Fruit fly (Drosophila melanogaster) whole organism, embryonic: ENCODE results near the gene Dic61B.

Experiments used
- Antp ChIP-seq: fragments of 200-800 bp; sonication (Bioruptor generic); optimal IDR thresholded peaks from 3 replicates; lab custom pipeline; 2016; ENCODE audit warnings: missing biosample characterization, missing genetic modification characterization
- Atf-2 ChIP-seq: fragments of 200-800 bp; sonication (Bioruptor generic); optimal IDR thresholded peaks from 2 replicates; lab custom pipeline; 2016; ENCODE audit warnings: missing biosample characterization, missing genetic modification characterization
- Bgb ChIP-seq: fragments of 200-800 bp; sonication (Bioruptor generic); IDR thresholded peaks from 2 replicates; pipeline ENCODE4 v1.3.6; 2022; ENCODE audit warnings: missing biosample characterization, missing genetic modification characterization; ENCODE audit not compliant: partially characterized antibody
- CG12299 ChIP-seq: fragments of 200-800 bp; sonication (Bioruptor generic); optimal IDR thresholded peaks from 2 replicates; lab custom pipeline; 2018; ENCODE audit warnings: missing biosample characterization, mild to moderate bottlenecking, missing genetic modification characterization
- CG13894 ChIP-seq: fragments of 200-800 bp; sonication (Bioruptor generic); optimal IDR thresholded peaks from 3 replicates; lab custom pipeline; 2018; ENCODE audit warnings: missing biosample characterization, mild to moderate bottlenecking, missing genetic modification characterization, moderate library complexity
- CG1529 ChIP-seq: fragments of 200-800 bp; sonication (Bioruptor generic); optimal IDR thresholded peaks from 3 replicates; lab custom pipeline; 2018; ENCODE audit warnings: missing biosample characterization, missing genetic modification characterization
- CG16813 ChIP-seq: fragments of 200-800 bp; sonication (Bioruptor generic); IDR thresholded peaks from 3 replicates; pipeline ENCODE4 v1.3.6; 2022; ENCODE audit warnings: missing biosample characterization, missing genetic modification characterization; ENCODE audit not compliant: partially characterized antibody
- CG2678 ChIP-seq: fragments of 200-800 bp; sonication (Bioruptor generic); optimal IDR thresholded peaks from 3 replicates; lab custom pipeline; 2019; ENCODE audit warnings: missing biosample characterization, mild to moderate bottlenecking, missing genetic modification characterization, moderate library complexity
- CG3726 ChIP-seq: fragments of 200-800 bp; sonication (Bioruptor generic); IDR thresholded peaks from 3 replicates; pipeline ENCODE4, ENCODE4 v1.3.6; 2022; ENCODE audit warnings: missing biosample characterization, missing genetic modification characterization
- CG6175 ChIP-seq: fragments of 200-800 bp; sonication (Bioruptor generic); IDR thresholded peaks from 3 replicates; pipeline ENCODE4 v1.3.6; 2022; ENCODE audit warnings: missing biosample characterization, missing genetic modification characterization
- CG6765 ChIP-seq: fragments of 200-800 bp; sonication (Bioruptor generic); optimal IDR thresholded peaks from 3 replicates; lab custom pipeline; 2017; ENCODE audit warnings: missing biosample characterization, mild to moderate bottlenecking, missing genetic modification characterization
- CG6791 ChIP-seq: fragments of 200-800 bp; sonication (Bioruptor generic); IDR thresholded peaks from 3 replicates; pipeline ENCODE4 v1.3.6; 2022; ENCODE audit warnings: missing biosample characterization, missing genetic modification characterization; ENCODE audit not compliant: partially characterized antibody
- CG6813 ChIP-seq: fragments of 200-800 bp; sonication (Bioruptor generic); optimal IDR thresholded peaks from 2 replicates; lab custom pipeline; 2017; ENCODE audit warnings: missing biosample characterization, missing genetic modification characterization, mild to moderate bottlenecking, moderate library complexity, missing genetic modification reagents
- CG6854 ChIP-seq: fragments of 200-800 bp; sonication (Bioruptor generic); optimal IDR thresholded peaks from 3 replicates; lab custom pipeline; 2017; ENCODE audit warnings: missing biosample characterization, mild to moderate bottlenecking, missing genetic modification characterization
- CG8089 ChIP-seq: fragments of 200-800 bp; sonication (Bioruptor generic); optimal IDR thresholded peaks from 3 replicates; lab custom pipeline; 2016; ENCODE audit warnings: missing biosample characterization, missing genetic modification characterization
- CG8281 ChIP-seq: fragments of 200-800 bp; sonication (Bioruptor generic); optimal IDR thresholded peaks from 2 replicates; lab custom pipeline; 2018; ENCODE audit warnings: missing biosample characterization, mild to moderate bottlenecking, missing genetic modification characterization, moderate library complexity
- CG9437 ChIP-seq: fragments of 200-800 bp; sonication (Bioruptor generic); optimal IDR thresholded peaks from 2 replicates; lab custom pipeline; 2018; ENCODE audit warnings: missing biosample characterization, mild to moderate bottlenecking, missing genetic modification characterization
- CkIIα-i1 ChIP-seq: fragments of 200-800 bp; sonication (Bioruptor generic); IDR thresholded peaks from 2 replicates; pipeline ENCODE4 v1.3.6; 2022; ENCODE audit warnings: missing biosample characterization, missing genetic modification characterization
- CoRest ChIP-seq: fragments of 200-800 bp; sonication (Bioruptor generic); optimal IDR thresholded peaks from 3 replicates; lab custom pipeline; 2018; ENCODE audit warnings: missing biosample characterization, mild to moderate bottlenecking, missing genetic modification characterization, moderate library complexity
- Dad ChIP-seq: fragments of 200-800 bp; sonication (Bioruptor generic); optimal IDR thresholded peaks from 3 replicates; lab custom pipeline; 2016; ENCODE audit warnings: missing biosample characterization, missing genetic modification characterization
- Deaf1 ChIP-seq: fragments of 200-800 bp; optimal IDR thresholded peaks from 3 replicates; lab custom pipeline; 2019; ENCODE audit warnings: missing biosample characterization, mild to moderate bottlenecking, missing genetic modification characterization, moderate library complexity
- Eip74EF ChIP-seq, 2 experiments: fragments of 200-800 bp in 1 of 2; fragments of >200 bp in 1 of 2; sonication (Bioruptor generic) in 1 of 2; optimal IDR thresholded peaks; 2 replicates each; lab custom pipeline; 2017 to 2019; ENCODE audit warnings: missing biosample characterization in 2 of 2, missing genetic modification characterization in 2 of 2, mild to moderate bottlenecking in 1 of 2, moderate library complexity in 1 of 2
- Elba2 ChIP-seq: fragments of 200-800 bp; sonication (Bioruptor generic); optimal IDR thresholded peaks from 3 replicates; lab custom pipeline; 2016; ENCODE audit warnings: missing biosample characterization, missing genetic modification characterization
- Ets65A ChIP-seq: fragments of 200-800 bp; sonication (Bioruptor generic); peaks from one replicate; lab custom pipeline; 2016; ENCODE audit warnings: missing biosample characterization, missing genetic modification characterization
- H15 ChIP-seq: fragments of 200-800 bp; sonication (Bioruptor generic); IDR thresholded peaks from 3 replicates; pipeline ENCODE4 v1.3.6; 2022; ENCODE audit warnings: missing biosample characterization, missing genetic modification characterization
- Hand ChIP-seq: fragments of 200-800 bp; sonication (Bioruptor generic); optimal IDR thresholded peaks from 2 replicates; lab custom pipeline; 2017; ENCODE audit warnings: mild to moderate bottlenecking, missing biosample characterization, missing genetic modification reagents, missing genetic modification characterization
- Hmx ChIP-seq: fragments of 200-800 bp; sonication (Bioruptor generic); optimal IDR thresholded peaks from 2 replicates; lab custom pipeline; 2016; ENCODE audit warnings: missing biosample characterization, missing genetic modification characterization
- Nf-YC ChIP-seq: fragments of 200-800 bp; optimal IDR thresholded peaks from 3 replicates; lab custom pipeline; 2019; ENCODE audit warnings: missing biosample characterization, mild to moderate bottlenecking, missing genetic modification characterization, moderate library complexity
- Sox102F ChIP-seq: fragments of 200-800 bp; sonication (Bioruptor generic); optimal IDR thresholded peaks from 2 replicates; lab custom pipeline; 2018; ENCODE audit warnings: missing biosample characterization, mild to moderate bottlenecking, missing genetic modification characterization, moderate library complexity
- YL-1 ChIP-seq: fragments of 200-800 bp; sonication (Bioruptor generic); optimal IDR thresholded peaks from 3 replicates; lab custom pipeline; 2017; ENCODE audit warnings: missing biosample characterization, mild to moderate bottlenecking, missing genetic modification characterization
- ab ChIP-seq: fragments of 200-800 bp; sonication (Bioruptor generic); optimal IDR thresholded peaks from 2 replicates; lab custom pipeline; 2016; ENCODE audit warnings: missing biosample characterization, missing genetic modification characterization
- chn ChIP-seq: fragments of 200-800 bp; sonication (Bioruptor generic); optimal IDR thresholded peaks from 2 replicates; lab custom pipeline; 2016; ENCODE audit warnings: missing biosample characterization, missing genetic modification characterization
- dmrt11E ChIP-seq: fragments of 200-800 bp; sonication (Bioruptor generic); optimal IDR thresholded peaks from 3 replicates; lab custom pipeline; 2018; ENCODE audit warnings: missing biosample characterization, mild to moderate bottlenecking, missing genetic modification characterization, moderate library complexity
- dysf ChIP-seq: fragments of 200-800 bp; sonication (Bioruptor generic); IDR thresholded peaks from 3 replicates; pipeline ENCODE4 v1.3.6; 2022; ENCODE audit warnings: missing biosample characterization, missing genetic modification characterization
- exex ChIP-seq: fragments of 200-800 bp; sonication (Bioruptor generic); optimal IDR thresholded peaks from 4 replicates; lab custom pipeline; 2018; ENCODE audit warnings: missing biosample characterization, mild to moderate bottlenecking, missing genetic modification characterization, moderate library complexity
- fu2 ChIP-seq: fragments of 200-800 bp; sonication (Bioruptor generic); optimal IDR thresholded peaks from 2 replicates; lab custom pipeline; 2016; ENCODE audit warnings: missing biosample characterization, missing genetic modification characterization
- insv ChIP-seq, 2 experiments: fragments of 200-800 bp; sonication (Bioruptor generic); optimal IDR thresholded peaks; 3 replicates each; lab custom pipeline; 2016 to 2018; ENCODE audit warnings: missing biosample characterization in 2 of 2, missing genetic modification characterization in 2 of 2
- kay ChIP-seq: fragments of 200-800 bp; sonication (Bioruptor generic); optimal IDR thresholded peaks from 2 replicates; lab custom pipeline; 2016; ENCODE audit warnings: missing biosample characterization, missing genetic modification characterization
- ken ChIP-seq: fragments of 200-800 bp; sonication (Bioruptor generic); IDR thresholded peaks from 3 replicates; pipeline ENCODE4 v1.3.6; 2022; ENCODE audit warnings: missing biosample characterization, missing genetic modification characterization
- kni ChIP-seq: fragments of 200-800 bp; sonication (Bioruptor generic); optimal IDR thresholded peaks from 3 replicates; lab custom pipeline; 2017; ENCODE audit warnings: mild to moderate bottlenecking, missing biosample characterization, missing genetic modification reagents, missing genetic modification characterization
- nom ChIP-seq: fragments of 200-800 bp; sonication (Bioruptor generic); optimal IDR thresholded peaks from 2 replicates; lab custom pipeline; 2017; ENCODE audit warnings: missing biosample characterization, missing genetic modification characterization, mild to moderate bottlenecking, moderate library complexity, missing genetic modification reagents
- pan ChIP-seq, 4 experiments: fragments of >200 bp in 3 of 4; fragments of 200-800 bp in 1 of 4; sonication (Bioruptor generic) in 1 of 4; optimal IDR thresholded peaks in 3 of 4; IDR thresholded peaks in 1 of 4; 2 replicates each; pipeline versions ENCODE4 v1.3.6 to Lab custom; 2017 to 2022; ENCODE audit warnings: missing biosample characterization in 2 of 4, missing genetic modification characterization in 2 of 4, mixed read lengths in 1 of 4
- peb ChIP-seq: fragments of 200-800 bp; sonication (Bioruptor generic); IDR thresholded peaks from 2 replicates; pipeline ENCODE4 v1.3.6; 2022; ENCODE audit warnings: missing biosample characterization, missing genetic modification characterization
- phol ChIP-seq: fragments of 200-800 bp; sonication (Bioruptor generic); optimal IDR thresholded peaks from 3 replicates; lab custom pipeline; 2018; ENCODE audit warnings: missing biosample characterization, mild to moderate bottlenecking, missing genetic modification characterization, moderate library complexity
- pita ChIP-seq: fragments of 200-800 bp; sonication (Bioruptor generic); optimal IDR thresholded peaks from 2 replicates; lab custom pipeline; 2017; ENCODE audit warnings: missing biosample characterization, mild to moderate bottlenecking, missing genetic modification characterization
- pum ChIP-seq: fragments of 200-800 bp; sonication (Bioruptor generic); optimal IDR thresholded peaks from 2 replicates; lab custom pipeline; 2016; ENCODE audit warnings: missing biosample characterization, missing genetic modification characterization
- ro ChIP-seq: fragments of 200-800 bp; sonication (Bioruptor generic); IDR thresholded peaks from 2 replicates; pipeline ENCODE4 v1.3.6; 2022; ENCODE audit warnings: missing biosample characterization, missing genetic modification characterization
- stwl ChIP-seq: fragments of 200-800 bp; sonication (Bioruptor generic); optimal IDR thresholded peaks from 3 replicates; lab custom pipeline; 2018; ENCODE audit warnings: missing biosample characterization, mild to moderate bottlenecking, missing genetic modification characterization, moderate library complexity
- zfh1 ChIP-seq: fragments of 200-800 bp; sonication (Bioruptor generic); IDR thresholded peaks from 3 replicates; pipeline ENCODE4 v1.3.6; 2022; ENCODE audit warnings: missing biosample characterization, missing genetic modification characterization

The Dic61B gene

DNA sequence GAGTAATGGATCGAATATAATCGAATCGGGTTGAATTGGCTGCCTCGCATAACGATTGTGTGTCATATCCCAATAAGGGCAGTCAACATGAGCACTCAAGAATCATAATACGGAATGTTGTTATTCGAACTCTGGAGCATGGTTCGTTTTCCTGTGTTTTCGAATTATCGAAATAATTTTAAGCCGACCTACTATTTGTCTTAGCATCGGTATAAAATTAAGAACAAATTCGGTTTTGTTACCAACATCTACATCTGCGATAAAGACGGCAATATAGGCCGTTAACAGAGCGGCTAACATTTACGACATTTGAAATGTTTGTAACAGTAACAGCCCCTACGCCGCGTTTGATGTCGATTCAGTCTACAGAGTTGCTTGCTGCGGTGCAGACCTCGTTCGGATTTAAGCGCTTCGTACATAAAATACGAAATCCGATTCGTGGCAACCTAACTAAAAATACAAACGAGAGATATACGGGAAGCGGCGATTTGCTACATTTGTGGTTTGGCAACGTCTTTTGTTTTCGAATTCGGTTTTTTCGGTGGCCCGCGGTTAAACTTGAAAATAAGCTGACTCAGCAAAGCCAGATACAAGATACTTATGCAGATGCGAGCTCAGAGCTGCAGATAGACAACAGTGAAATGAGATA, 8.2 kb upstream of the Dic61B start (continued):
- TF ChIP-seq nom (GFP tag; lab: Kevin White, UChicago) (peak; percentile 17), CG6765 (GFP tag; lab: Kevin White, UChicago) (peak; percentile 7), CG3726 (GFP tag; lab: Robert Waterston, UW) (no peak), Hand (GFP tag; lab: Kevin White, UChicago) (peak; percentile 23), pita (GFP tag; lab: Kevin White, UChicago) (no peak), Sox102F (no peak), CG6854 (no peak), CG16813 (GFP tag; lab: Robert Waterston, UW) (no peak), peb (GFP tag; lab: Robert Waterston, UW) (no peak), ken (GFP tag; lab: Robert Waterston, UW) (peak; percentile 14; the same call in 1 of the 3 replicates), Atf-2 (GFP tag; lab: Kevin White, UChicago) (no peak), H15 (GFP tag; lab: Robert Waterston, UW) (no peak), CkIIα-i1 (GFP tag; lab: Robert Waterston, UW) (no peak), kni (GFP tag; lab: Kevin White, UChicago) (peak; percentile 48), insv (GFP tag; optimal IDR thresholded peaks at IDR 0.05; lab: Kevin White, UChicago) (peak in 1 of 2 experiments; percentile 46), stwl (tag; lab: Kevin White, UChicago) (peak; percentile 27), zfh1 (GFP tag; lab: Robert Waterston, UW) (no peak), Elba2 (GFP tag; lab: Kevin White, UChicago) (no peak), CG13894 (tag; lab: Kevin White, UChicago) (peak; percentile 79), CG2678 (tag; lab: Kevin White, UChicago) (peak; percentile 40), CG6175 (GFP tag; lab: Robert Waterston, UW) (no peak; the same call in 2 of the 3 replicates), kay (no peak), chn (GFP tag; lab: Kevin White, UChicago) (no peak), pan (optimal IDR thresholded peaks at IDR 0.05; lab: Kevin White, UChicago) (no peak), pan (GFP tag; optimal IDR thresholded peaks at IDR 0.05 in 1 of 2, IDR thresholded peaks at IDR 0.05 in 1 of 2) (peak in 1 of 2 experiments; percentile 62), Deaf1 (tag; lab: Kevin White, UChicago) (peak; percentile 91), CG9437 (GFP tag; lab: Kevin White, UChicago) (no peak), ab (GFP tag; lab: Kevin White, UChicago) (no peak), exex (tag; lab: Kevin White, UChicago) (peak; percentile 27), CG6813 (no peak), Bgb (GFP tag; lab: Robert Waterston, UW) (peak; percentile 66), Hmx (no peak), Eip74EF (GFP tag; optimal IDR thresholded peaks at IDR 0.05; lab: Kevin White, UChicago) (peak in 1 of 2 experiments; percentile 41), Dad (GFP tag; lab: Kevin White, UChicago) (no peak), Nf-YC (peak; percentile 44), CG12299 (tag; lab: Kevin White, UChicago) (peak; percentile 35), dysf (GFP tag; lab: Robert Waterston, UW) (no peak), YL-1 (GFP tag; lab: Kevin White, UChicago) (no peak), Ets65A (GFP tag; lab: Kevin White, UChicago) (no peak), CG8089 (GFP tag; lab: Kevin White, UChicago) (no peak), pum (no peak), CoRest (tag; lab: Kevin White, UChicago) (no peak), ro (GFP tag; lab: Robert Waterston, UW) (no peak), CG8281 (tag; lab: Kevin White, UChicago) (no peak), phol (no peak), Antp (GFP tag; lab: Kevin White, UChicago) (no peak), dmrt11E (tag; lab: Kevin White, UChicago) (no peak), CG6791 (GFP tag; lab: Robert Waterston, UW) (no peak), fu2 (GFP tag; lab: Kevin White, UChicago) (no peak), CG1529 (GFP tag; lab: Kevin White, UChicago) (no peak)
